Fruit fly (Drosophila melanogaster) whole organism: Measurements from ENCODE around the gene CG1172.

Experiments used
- CG8478 ChIP-seq: fragments of >200 bp; optimal IDR thresholded peaks from 2 replicates; lab custom pipeline; 2018; ENCODE audit warnings: inconsistent platforms
- Dll ChIP-seq: fragments of >200 bp; optimal IDR thresholded peaks from 2 replicates; lab custom pipeline; 2017
- EcR ChIP-seq, 2 experiments: fragments of >200 bp; optimal IDR thresholded peaks; 2 replicates each; lab custom pipeline; 2017; ENCODE audit warnings: missing biosample characterization in 2 of 2, missing genetic modification characterization in 2 of 2, missing genetic modification reagents in 2 of 2
- pan ChIP-seq: fragments of >200 bp; optimal IDR thresholded peaks from 2 replicates; lab custom pipeline; 2017
- psq ChIP-seq: fragments of >200 bp; optimal IDR thresholded peaks from 2 replicates; lab custom pipeline; 2017
- usp ChIP-seq: fragments of >200 bp; optimal IDR thresholded peaks from 2 replicates; lab custom pipeline; 2017; ENCODE audit warnings: missing biosample characterization, missing genetic modification characterization, mixed read lengths

DNA sequence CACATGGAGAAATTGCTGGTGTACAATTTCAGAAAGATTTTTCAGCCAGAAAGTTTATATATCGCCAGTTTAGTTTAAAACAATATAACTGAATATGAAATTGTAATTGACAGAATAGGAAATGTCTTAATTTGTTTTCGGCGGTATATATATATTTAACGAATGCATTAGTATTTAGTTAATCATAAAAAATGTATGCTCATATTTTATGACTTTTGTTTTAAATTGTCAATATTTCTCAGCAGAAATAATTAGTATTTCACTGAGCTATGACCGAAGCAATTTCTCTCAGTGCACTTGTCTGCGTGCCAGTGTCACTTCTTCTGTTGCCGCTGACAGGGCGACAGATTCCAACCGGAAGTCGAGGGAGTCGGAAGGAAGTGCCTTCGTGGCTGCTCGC lies 19.3 kb downstream of the CG1172 start:
- no peak for TF ChIP-seq Dll (lab: Kevin White, UChicago)
- no peak for TF ChIP-seq pan
- TF ChIP-seq usp (GFP tag; lab: Kevin White, UChicago), result no peak
- TF ChIP-seq EcR (GFP tag; optimal IDR thresholded peaks at IDR 0.05; lab: Kevin White, UChicago), result no peak
- no peak for TF ChIP-seq psq
- no peak for TF ChIP-seq CG8478 (lab: Kevin White, UChicago)
